Worm (Caenorhabditis elegans) whole organism, L4/young adult: Measurements from ENCODE around the gene mff-1.

ENCODE experiments used
- W03F9.2 ChIP-seq: fragments of 150-350 bp; optimal IDR thresholded peaks from 2 replicates; lab custom pipeline; 2014; ENCODE audit warnings: missing biosample characterization, missing genetic modification characterization
- dao-5 ChIP-seq: sonication (generic microtip); optimal IDR thresholded peaks from 2 replicates; lab custom pipeline; 2016; ENCODE audit warnings: missing genotype, missing genetic modification characterization, moderate library complexity, missing compliant biosample characterization
- him-1 ChIP-seq: sonication (generic microtip); optimal IDR thresholded peaks from 2 replicates; lab custom pipeline; 2016; ENCODE audit warnings: missing genotype, missing genetic modification reagents, missing genetic modification characterization, missing compliant biosample characterization

The mff-1 gene

ce11 chrX:12987119-12987518 is at the start of gene mff-1:
TSS of gene mff-1 (minus strand) at chrX:12987219.
- TF ChIP-seq him-1 (no peak), W03F9.2 (tag; lab: Kevin White, UChicago) (no peak), dao-5 (tag; lab: Kevin White, UChicago) (no peak)

ce11 chrX:13034333-13034732 is 47.3 kb upstream of the mff-1 start:
- no peak for TF ChIP-seq him-1

ce11 chrX:13033850-13034249 is 46.8 kb upstream of the mff-1 start:
- TF ChIP-seq him-1 = no peak
- no peak for TF ChIP-seq dao-5 (tag; lab: Kevin White, UChicago)
- TF ChIP-seq W03F9.2 (tag; lab: Kevin White, UChicago) = no peak

ce11 chrX:13032610-13033009 is 45.6 kb upstream of the mff-1 start, which contains the start of gene npr-10:
TSS of gene npr-10 (minus strand) at chrX:13032710.
- TF ChIP-seq dao-5 (tag; lab: Kevin White, UChicago) (no peak), him-1 (no peak), W03F9.2 (tag; lab: Kevin White, UChicago) (no peak)

- TF ChIP-seq him-1 (no peak), dao-5 (tag; lab: Kevin White, UChicago) (no peak), W03F9.2 (tag; lab: Kevin White, UChicago) (no peak)
Observed at ce11 chrX:13021446-13021845, 34.4 kb upstream of the mff-1 start.

ce11 chrX:13016290-13016689 is 29.3 kb upstream of the mff-1 start:
- TF ChIP-seq W03F9.2 (tag; lab: Kevin White, UChicago) (no peak), him-1 (no peak), dao-5 (tag; lab: Kevin White, UChicago) (no peak)

- TF ChIP-seq dao-5 (tag; lab: Kevin White, UChicago) (no peak), W03F9.2 (tag; lab: Kevin White, UChicago) (no peak), him-1 (no peak)
Observed at ce11 chrX:13014341-13014740, 27.3 kb upstream of the mff-1 start.

- TF ChIP-seq dao-5 (tag; lab: Kevin White, UChicago) (no peak), W03F9.2 (tag; lab: Kevin White, UChicago) (no peak), him-1 (no peak)
Observed at ce11 chrX:13011897-13012296, 24.9 kb upstream of the mff-1 start.

ce11 chrX:13009645-13010044 is 22.6 kb upstream of the mff-1 start:
- TF ChIP-seq W03F9.2 (tag; lab: Kevin White, UChicago) (no peak), him-1 (no peak), dao-5 (tag; lab: Kevin White, UChicago) (no peak)

- no peak for TF ChIP-seq dao-5 (tag; lab: Kevin White, UChicago)
- TF ChIP-seq W03F9.2 (tag; lab: Kevin White, UChicago) = no peak
- no peak for TF ChIP-seq him-1
Observed at ce11 chrX:13008895-13009294, 21.9 kb upstream of the mff-1 start.

ce11 chrX:13007857-13008813 is 21.1 kb upstream of the mff-1 start, which contains the start of gene nhr-25:
TSS of gene nhr-25 (plus strand) at chrX:13008493.
- no peak for TF ChIP-seq W03F9.2 (tag; lab: Kevin White, UChicago)

- no peak for TF ChIP-seq dao-5 (tag; lab: Kevin White, UChicago)
Observed at ce11 chrX:13006734-13007133, 19.7 kb upstream of the mff-1 start.

- TF ChIP-seq him-1 = no peak
- TF ChIP-seq W03F9.2 (tag; lab: Kevin White, UChicago) = no peak
- no peak for TF ChIP-seq dao-5 (tag; lab: Kevin White, UChicago)
Observed at ce11 chrX:13006328-13006727, 19.3 kb upstream of the mff-1 start.

- no peak for TF ChIP-seq him-1
- no peak for TF ChIP-seq W03F9.2 (tag; lab: Kevin White, UChicago)
- no peak for TF ChIP-seq dao-5 (tag; lab: Kevin White, UChicago)
Observed at ce11 chrX:13005730-13006129, 18.7 kb upstream of the mff-1 start.
